Worm (Caenorhabditis elegans): Measurements from ENCODE around the gene F17C11.12.

The F17C11.12 gene

DNA sequence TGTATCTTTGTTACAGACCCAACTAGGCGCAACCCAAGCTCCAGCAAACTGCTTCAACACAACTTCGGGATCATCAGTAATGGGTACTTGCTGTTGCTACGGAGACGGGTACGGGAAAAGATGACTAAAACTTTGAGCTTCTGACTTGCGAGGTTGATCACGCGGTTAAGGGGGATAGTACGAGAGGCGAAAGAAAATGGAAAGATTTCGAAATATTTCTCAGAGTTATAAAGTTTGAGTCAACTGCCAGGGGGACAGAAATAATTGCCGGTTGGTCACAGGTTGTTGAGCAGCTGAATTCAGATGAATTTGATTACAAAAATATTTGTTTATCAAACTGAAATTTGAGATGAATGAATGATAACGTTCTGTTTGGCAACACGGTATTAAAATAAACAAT lies 11.1 kb downstream of the F17C11.12 start:
- TF ChIP-seq ref-1 (GFP tag; conservative IDR thresholded peaks at IDR 0.05) (no peak), med-1 (GFP tag; optimal IDR thresholded peaks at IDR 0.05; ENCODE audit: insufficient read depth) (no peak), T22C8.4 (GFP tag; IDR thresholded peaks at IDR 0.05) (no peak), klf-2 (GFP tag; conservative IDR thresholded peaks at IDR 0.05) (no peak), ztf-23 (GFP tag; IDR thresholded peaks at IDR 0.05) (no peak), tab-1 (GFP tag; IDR thresholded peaks at IDR 0.05) (no peak), flt-1 (GFP tag; IDR thresholded peaks at IDR 0.05) (no peak), ztf-29 (GFP tag; IDR thresholded peaks at IDR 0.05) (no peak), cog-1 (tag; optimal IDR thresholded peaks at IDR 0.05) (no peak)

DNA sequence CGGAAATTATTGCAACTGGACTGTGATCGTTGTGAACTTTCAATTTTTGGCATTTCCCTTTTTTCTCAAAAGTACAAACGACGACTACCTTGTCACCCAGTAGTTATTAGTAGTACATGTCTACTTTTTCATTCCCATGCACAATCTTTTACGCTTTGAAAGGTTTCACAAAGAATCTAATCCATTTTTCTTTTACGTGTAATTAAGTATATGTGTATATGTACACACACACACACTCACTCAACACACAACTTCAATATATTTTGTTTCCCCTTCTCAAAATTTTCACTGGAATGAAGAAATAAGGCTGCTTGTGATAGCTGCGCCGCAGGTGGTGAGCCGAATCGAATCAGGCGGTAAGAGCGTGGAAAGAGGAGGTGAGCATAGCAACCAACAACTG lies 12.0 kb downstream of the F17C11.12 start, which contains the start of gene F58B4.6:
Gene F58B4.6, plus strand, starts transcription at position 301 of the 400 bp plus-strand sequence.
- TF ChIP-seq tab-1 (GFP tag; IDR thresholded peaks at IDR 0.05) = no peak
- TF ChIP-seq ztf-29 (GFP tag; IDR thresholded peaks at IDR 0.05) = no peak

DNA sequence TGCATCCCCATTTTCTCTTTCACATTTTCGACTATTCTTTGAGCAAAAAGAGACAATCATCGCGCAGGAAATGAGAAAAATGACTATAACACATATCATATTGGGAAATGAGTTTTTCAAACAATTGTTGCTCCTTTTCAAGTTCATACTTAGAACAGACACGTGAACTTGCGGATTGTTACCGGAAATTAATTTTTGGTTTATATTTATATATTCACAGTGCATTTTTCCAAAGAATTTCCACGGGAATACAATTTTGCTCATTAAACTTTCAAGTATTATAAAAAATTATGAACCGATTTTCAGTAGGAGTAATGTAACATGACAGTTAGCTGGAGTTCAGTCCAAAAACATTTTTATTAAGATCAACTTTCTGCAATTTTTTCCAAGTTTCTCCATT lies 13.5 kb downstream of the F17C11.12 start, which contains the start of gene F58B4.7:
Gene F58B4.7, minus strand, starts transcription at position 101 of the 400 bp plus-strand sequence.
- TF ChIP-seq med-1 (GFP tag; optimal IDR thresholded peaks at IDR 0.05; ENCODE audit: insufficient read depth) (no peak), ztf-29 (GFP tag; IDR thresholded peaks at IDR 0.05) (no peak), ztf-23 (GFP tag; IDR thresholded peaks at IDR 0.05) (no peak), T22C8.4 (GFP tag; IDR thresholded peaks at IDR 0.05) (no peak)

DNA sequence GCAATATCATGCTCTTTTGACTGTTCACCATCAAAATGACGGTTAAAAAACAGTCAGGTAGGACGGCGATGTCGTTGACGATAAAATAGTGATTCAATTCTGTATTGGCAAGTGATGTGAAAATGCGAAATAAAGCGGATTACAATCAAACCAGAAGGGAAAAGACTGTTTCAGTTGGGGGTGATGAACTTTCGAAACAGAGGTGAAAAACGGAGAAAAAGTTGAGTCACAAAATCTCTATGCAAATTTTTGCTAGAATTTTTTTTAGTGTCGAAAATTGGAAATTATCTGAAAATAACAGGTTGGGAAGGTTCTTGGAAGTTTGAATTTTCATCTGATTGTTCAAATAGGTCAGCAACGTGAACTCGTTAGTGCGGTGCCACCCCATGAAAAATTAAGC lies 15.0 kb downstream of the F17C11.12 start, which contains the start of gene nas-31:
Gene nas-31, minus strand, starts transcription at position 101 of the 400 bp plus-strand sequence.
- TF ChIP-seq flt-1 (GFP tag; IDR thresholded peaks at IDR 0.05) = no peak
- TF ChIP-seq T22C8.4 (GFP tag; IDR thresholded peaks at IDR 0.05) = no peak
- TF ChIP-seq med-1 (GFP tag; optimal IDR thresholded peaks at IDR 0.05; ENCODE audit: insufficient read depth) = no peak
- TF ChIP-seq cog-1 (tag; optimal IDR thresholded peaks at IDR 0.05) = no peak
- TF ChIP-seq ztf-23 (GFP tag; IDR thresholded peaks at IDR 0.05) = no peak
- no peak for TF ChIP-seq tab-1 (GFP tag; IDR thresholded peaks at IDR 0.05)
- no peak for TF ChIP-seq klf-2 (GFP tag; conservative IDR thresholded peaks at IDR 0.05)
- no peak for TF ChIP-seq ztf-29 (GFP tag; IDR thresholded peaks at IDR 0.05)
- TF ChIP-seq ref-1 (GFP tag; conservative IDR thresholded peaks at IDR 0.05) = no peak

DNA sequence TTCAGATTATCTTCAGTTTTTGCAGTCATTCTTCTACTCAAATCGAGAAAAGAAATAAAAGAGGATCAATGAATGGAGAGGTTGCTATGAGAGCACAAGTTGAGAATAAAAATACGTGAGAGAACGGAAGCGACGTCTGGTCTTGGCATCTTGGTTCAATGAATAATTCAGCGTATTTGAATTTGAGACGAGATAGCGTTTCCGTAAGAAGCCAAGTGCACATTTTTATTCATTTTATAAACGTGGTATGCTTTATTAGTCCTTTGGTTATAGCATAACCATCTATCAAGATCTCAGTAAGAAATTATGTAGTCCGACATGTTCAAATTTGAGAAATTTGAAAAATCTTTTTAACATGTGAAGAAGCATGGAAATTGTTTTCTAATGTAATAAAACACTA lies 18.3 kb downstream of the F17C11.12 start, which contains the start of gene F58B4.2:
Gene F58B4.2, minus strand, starts transcription at position 101 of the 400 bp plus-strand sequence.
- TF ChIP-seq cog-1 (tag; optimal IDR thresholded peaks at IDR 0.05) (no peak), klf-2 (GFP tag; conservative IDR thresholded peaks at IDR 0.05) (no peak), ztf-29 (GFP tag; IDR thresholded peaks at IDR 0.05) (no peak), ztf-23 (GFP tag; IDR thresholded peaks at IDR 0.05) (no peak), med-1 (GFP tag; optimal IDR thresholded peaks at IDR 0.05; ENCODE audit: insufficient read depth) (no peak), T22C8.4 (GFP tag; IDR thresholded peaks at IDR 0.05) (no peak), ref-1 (GFP tag; conservative IDR thresholded peaks at IDR 0.05) (no peak), tab-1 (GFP tag; IDR thresholded peaks at IDR 0.05) (no peak), flt-1 (GFP tag; IDR thresholded peaks at IDR 0.05) (no peak)

DNA sequence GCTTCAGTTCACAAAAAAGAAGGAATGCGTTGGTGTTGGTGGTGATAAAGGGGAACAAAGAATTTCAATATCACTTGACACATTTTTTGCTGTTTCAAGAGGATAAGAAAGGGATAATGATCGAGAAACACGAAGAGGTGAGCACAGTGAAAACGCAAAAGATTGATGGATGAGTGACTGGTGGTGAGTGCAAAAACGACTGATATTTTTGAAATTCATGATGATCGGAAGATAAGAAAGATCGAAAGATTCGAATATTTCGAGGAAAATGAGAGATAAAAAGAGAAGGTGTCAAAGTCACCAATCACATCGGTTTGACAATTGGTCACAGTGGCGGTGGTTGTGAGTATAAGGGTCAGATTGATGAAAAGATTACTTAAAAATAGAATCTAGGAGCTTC lies 20.8 kb downstream of the F17C11.12 start:
- TF ChIP-seq T22C8.4 (GFP tag; IDR thresholded peaks at IDR 0.05) = no peak
- no peak for TF ChIP-seq ref-1 (GFP tag; conservative IDR thresholded peaks at IDR 0.05)
- no peak for TF ChIP-seq med-1 (GFP tag; optimal IDR thresholded peaks at IDR 0.05; ENCODE audit: insufficient read depth)
- TF ChIP-seq cog-1 (tag; optimal IDR thresholded peaks at IDR 0.05) = no peak
- no peak for TF ChIP-seq tab-1 (GFP tag; IDR thresholded peaks at IDR 0.05)
- TF ChIP-seq klf-2 (GFP tag; conservative IDR thresholded peaks at IDR 0.05) = no peak
- TF ChIP-seq ztf-29 (GFP tag; IDR thresholded peaks at IDR 0.05) = no peak
- no peak for TF ChIP-seq ztf-23 (GFP tag; IDR thresholded peaks at IDR 0.05)
- TF ChIP-seq flt-1 (GFP tag; IDR thresholded peaks at IDR 0.05) = no peak

DNA sequence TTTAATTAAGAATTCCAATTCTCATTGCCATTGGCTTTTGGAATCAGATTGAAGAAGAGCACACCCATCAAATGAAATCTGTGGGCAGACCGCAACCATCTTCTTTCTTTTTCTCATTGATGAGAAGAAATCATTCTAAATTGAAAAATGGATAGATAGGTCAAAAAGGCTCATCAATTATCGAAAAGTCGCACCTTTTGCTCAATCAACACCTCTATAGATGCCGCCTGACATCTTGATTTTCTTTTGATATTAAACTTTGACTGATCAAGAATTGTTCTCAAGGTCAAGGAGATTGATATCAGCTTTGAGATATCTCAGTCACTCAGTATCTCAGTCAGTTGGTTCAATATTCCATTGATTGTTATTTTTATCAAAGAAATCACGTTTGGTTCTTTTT lies 26.8 kb downstream of the F17C11.12 start:
- TF ChIP-seq klf-2 (GFP tag; conservative IDR thresholded peaks at IDR 0.05) (no peak), tab-1 (GFP tag; IDR thresholded peaks at IDR 0.05) (no peak), flt-1 (GFP tag; IDR thresholded peaks at IDR 0.05) (no peak), cog-1 (tag; optimal IDR thresholded peaks at IDR 0.05) (no peak), med-1 (GFP tag; optimal IDR thresholded peaks at IDR 0.05; ENCODE audit: insufficient read depth) (no peak), T22C8.4 (GFP tag; IDR thresholded peaks at IDR 0.05) (no peak), ztf-23 (GFP tag; IDR thresholded peaks at IDR 0.05) (no peak), ztf-29 (GFP tag; IDR thresholded peaks at IDR 0.05) (no peak), ref-1 (GFP tag; conservative IDR thresholded peaks at IDR 0.05) (no peak)

DNA sequence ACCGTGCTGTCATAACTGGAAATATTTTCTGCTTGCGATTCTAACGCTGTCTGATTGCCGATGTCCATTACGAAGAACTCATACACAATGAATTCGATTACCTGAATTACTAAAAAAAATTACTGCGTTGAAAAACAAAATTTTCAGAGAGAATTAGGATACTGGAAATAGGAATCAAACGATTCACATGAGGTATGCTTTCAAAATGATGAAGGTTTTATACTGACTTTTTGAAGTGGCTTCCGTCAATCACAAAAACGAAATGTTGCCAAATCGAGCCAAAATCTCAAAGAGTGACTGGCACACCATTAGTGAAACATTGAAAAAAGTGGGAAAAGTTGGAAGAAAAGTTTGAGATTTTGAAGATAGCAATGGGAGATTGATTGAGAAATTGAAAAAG lies 27.6 kb downstream of the F17C11.12 start, which contains the start of gene zzz-1:
Gene zzz-1, minus strand, starts transcription at position 101 of the 400 bp plus-strand sequence.
- TF ChIP-seq klf-2 (GFP tag; conservative IDR thresholded peaks at IDR 0.05) (no peak), T22C8.4 (GFP tag; IDR thresholded peaks at IDR 0.05) (no peak), ztf-23 (GFP tag; IDR thresholded peaks at IDR 0.05) (no peak), cog-1 (tag; optimal IDR thresholded peaks at IDR 0.05) (no peak), ref-1 (GFP tag; conservative IDR thresholded peaks at IDR 0.05) (no peak), ztf-29 (GFP tag; IDR thresholded peaks at IDR 0.05) (no peak), tab-1 (GFP tag; IDR thresholded peaks at IDR 0.05) (no peak), med-1 (GFP tag; optimal IDR thresholded peaks at IDR 0.05; ENCODE audit: insufficient read depth) (no peak), flt-1 (GFP tag; IDR thresholded peaks at IDR 0.05) (no peak)

DNA sequence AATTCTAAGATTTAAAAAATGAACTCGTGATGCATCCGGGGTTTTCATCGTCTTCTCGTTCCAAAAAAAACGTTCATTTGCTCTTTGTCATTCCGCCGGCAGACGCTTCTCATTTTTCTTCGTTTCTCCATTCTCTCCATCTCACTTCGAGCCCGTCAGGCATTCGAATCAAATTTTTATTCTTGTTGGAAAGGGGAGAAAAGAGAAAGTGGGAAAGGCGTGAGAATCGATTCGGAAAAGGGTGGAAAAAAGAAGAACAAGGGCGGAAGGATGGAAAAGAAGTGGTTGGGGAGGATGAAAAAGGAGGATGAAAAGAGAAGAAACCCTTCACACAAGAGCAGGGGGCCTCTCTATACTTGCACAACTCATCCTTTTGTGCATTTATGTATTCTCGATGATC lies 31.9 kb downstream of the F17C11.12 start:
- TF ChIP-seq med-1 (GFP tag; optimal IDR thresholded peaks at IDR 0.05; ENCODE audit: insufficient read depth) (no peak), ref-1 (GFP tag; conservative IDR thresholded peaks at IDR 0.05) (no peak), T22C8.4 (GFP tag; IDR thresholded peaks at IDR 0.05) (no peak), klf-2 (GFP tag; conservative IDR thresholded peaks at IDR 0.05) (no peak), flt-1 (GFP tag; IDR thresholded peaks at IDR 0.05) (no peak), ztf-23 (GFP tag; IDR thresholded peaks at IDR 0.05) (no peak), tab-1 (GFP tag; IDR thresholded peaks at IDR 0.05) (no peak), ztf-29 (GFP tag; IDR thresholded peaks at IDR 0.05) (no peak), cog-1 (tag; optimal IDR thresholded peaks at IDR 0.05) (no peak)

DNA sequence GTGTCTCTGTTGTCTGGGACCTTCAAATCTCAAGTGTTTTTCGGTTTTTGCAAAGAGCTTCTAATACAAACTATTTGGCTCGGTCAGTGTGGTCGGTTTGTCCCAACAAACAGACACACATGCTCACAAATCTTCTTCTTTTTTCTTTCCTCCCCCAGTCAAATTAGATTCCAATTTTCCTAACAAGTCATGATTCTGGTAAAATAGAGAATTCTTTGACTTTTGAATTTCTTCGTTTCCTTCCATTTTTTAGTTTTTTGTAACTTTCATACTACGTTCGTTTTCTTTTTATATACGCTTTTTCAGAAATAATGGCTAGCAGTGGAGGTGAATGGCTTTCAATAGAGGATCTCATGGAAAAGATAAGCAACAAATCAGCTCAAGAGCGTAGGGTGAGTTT lies 33.0 kb downstream of the F17C11.12 start, which contains the start of gene F32D8.15:
Gene F32D8.15, plus strand, starts transcription at position 301 of the 400 bp plus-strand sequence.
- no peak for TF ChIP-seq cog-1 (tag; optimal IDR thresholded peaks at IDR 0.05)
- no peak for TF ChIP-seq ztf-23 (GFP tag; IDR thresholded peaks at IDR 0.05)
- TF ChIP-seq ref-1 (GFP tag; conservative IDR thresholded peaks at IDR 0.05) = no peak
- no peak for TF ChIP-seq tab-1 (GFP tag; IDR thresholded peaks at IDR 0.05)
- TF ChIP-seq T22C8.4 (GFP tag; IDR thresholded peaks at IDR 0.05) = no peak
- no peak for TF ChIP-seq flt-1 (GFP tag; IDR thresholded peaks at IDR 0.05)
- no peak for TF ChIP-seq med-1 (GFP tag; optimal IDR thresholded peaks at IDR 0.05; ENCODE audit: insufficient read depth)
- TF ChIP-seq klf-2 (GFP tag; conservative IDR thresholded peaks at IDR 0.05) = no peak
- TF ChIP-seq ztf-29 (GFP tag; IDR thresholded peaks at IDR 0.05) = no peak

Data from whole organism, midembryonic.